Fruit fly (Drosophila melanogaster): Measurements from ENCODE around the gene ND-13B.

ND-13B gene

dm6 chr3L:10738347-10739108 is 44.6 kb upstream of the ND-13B start (continued):
- TF ChIP-seq jigr1 (GFP tag; IDR thresholded peaks at IDR 0.05) (peak; percentile 49; the same call in 2 of the 3 replicates), CG9437 (GFP tag; optimal IDR thresholded peaks at IDR 0.05) (peak; percentile 84), CG7839 (tag; optimal IDR thresholded peaks at IDR 0.05) (peak; percentile 94), bcd (GFP tag; optimal IDR thresholded peaks at IDR 0.05) (peak; percentile 86), salm (tag; optimal IDR thresholded peaks at IDR 0.05) (peak; percentile 38), ranshi (GFP tag; IDR thresholded peaks at IDR 0.05) (peak; percentile 84; the same call in 1 of the 2 replicates), CG2712 (tag; optimal IDR thresholded peaks at IDR 0.05) (peak; percentile 92), CG32532 (GFP tag; IDR thresholded peaks at IDR 0.05) (peak; percentile 91), HHEX (GFP tag; optimal IDR thresholded peaks at IDR 0.05) (peak; percentile 83), HLH4C (GFP tag; IDR thresholded peaks at IDR 0.05; ENCODE audit: partially characterized antibody) (no peak), prd (optimal IDR thresholded peaks at IDR 0.05) (no peak), prd (GFP tag; IDR thresholded peaks at IDR 0.05) (peak; percentile 78), wdn (GFP tag; IDR thresholded peaks at IDR 0.05) (peak; percentile 56), en (GFP tag; optimal IDR thresholded peaks at IDR 0.05) (no peak), D (optimal IDR thresholded peaks at IDR 0.05) (no peak), D (GFP tag; optimal IDR thresholded peaks at IDR 0.05) (peak; percentile 85), Trl (optimal IDR thresholded peaks at IDR 0.05) (peak; percentile 9 to 41), Trl (GFP tag; optimal IDR thresholded peaks at IDR 0.05) (no peak), E2f1 (GFP tag; IDR thresholded peaks at IDR 0.05) (peak; percentile 85), CG11093 (GFP tag; IDR thresholded peaks at IDR 0.05) (peak; percentile 64; the same call in 2 of the 3 replicates), CG9727 (GFP tag; optimal IDR thresholded peaks at IDR 0.05) (peak; percentile 91), Atf-2 (GFP tag; optimal IDR thresholded peaks at IDR 0.05) (peak; percentile 36), hkb (optimal IDR thresholded peaks at IDR 0.05) (no peak), hkb (GFP tag; IDR thresholded peaks at IDR 0.05) (peak; percentile 77), ewg (GFP tag; optimal IDR thresholded peaks at IDR 0.05) (peak; percentile 62), CG14667 (GFP tag; IDR thresholded peaks at IDR 0.05) (peak; percentile 82), Ada2b (GFP tag; IDR thresholded peaks at IDR 0.05) (peak; percentile 64), az2 (GFP tag; optimal IDR thresholded peaks at IDR 0.05) (peak; percentile 68), CG3726 (GFP tag; IDR thresholded peaks at IDR 0.05) (peak; percentile 68; the same call in 1 of the 3 replicates), nerfin-1 (tag; optimal IDR thresholded peaks at IDR 0.05) (peak; percentile 61), CG9817 (tag; optimal IDR thresholded peaks at IDR 0.05) (peak; percentile 63), CkIIα-i1 (GFP tag; IDR thresholded peaks at IDR 0.05) (peak; percentile 25; the same call in 1 of the 2 replicates), CG31365 (tag; optimal IDR thresholded peaks at IDR 0.05) (no peak), cwo (GFP tag; optimal IDR thresholded peaks at IDR 0.05) (peak; percentile 88), CG1233 (GFP tag; optimal IDR thresholded peaks at IDR 0.05) (peak; percentile 72), CG10979 (tag; optimal IDR thresholded peaks at IDR 0.05) (peak; percentile 94), CG8359 (GFP tag; optimal IDR thresholded peaks at IDR 0.05; ENCODE audit: borderline replicate concordance) (peak; percentile 29), Hr51 (GFP tag; optimal IDR thresholded peaks at IDR 0.05) (peak; percentile 22 to 89), Oaz (GFP tag; IDR thresholded peaks at IDR 0.05) (peak; percentile 47; the same call in 1 of the 2 replicates), ato (GFP tag; IDR thresholded peaks at IDR 0.05; ENCODE audit: partially characterized antibody) (no peak; the same call in 1 of the 2 replicates), zfh1 (GFP tag; IDR thresholded peaks at IDR 0.05) (no peak; the same call in 1 of the 3 replicates), kay (GFP tag; optimal IDR thresholded peaks at IDR 0.05) (peak; percentile 11), CG8281 (tag; optimal IDR thresholded peaks at IDR 0.05) (peak; percentile 26), CG4282 (GFP tag; optimal IDR thresholded peaks at IDR 0.05) (peak; percentile 9), CG6765 (GFP tag; optimal IDR thresholded peaks at IDR 0.05) (peak; percentile 60), unc-4 (GFP tag; IDR thresholded peaks at IDR 0.05; ENCODE audit: partially characterized antibody) (no peak), CG10431 (GFP tag; optimal IDR thresholded peaks at IDR 0.05) (peak; percentile 7), Elba2 (GFP tag; optimal IDR thresholded peaks at IDR 0.05) (no peak), Fer2 (tag; optimal IDR thresholded peaks at IDR 0.05) (peak; percentile 70)
